Fruit fly (Drosophila melanogaster): Measurements from ENCODE around the gene Oat.

- TF ChIP-seq Xrp1 (GFP tag; IDR thresholded peaks at IDR 0.05): no peak
- TF ChIP-seq CG31441 (GFP tag; IDR thresholded peaks at IDR 0.05): peak; percentile 33; the same call in 1 of the 2 replicates
- no peak for TF ChIP-seq gsb (GFP tag; IDR thresholded peaks at IDR 0.05)
- TF ChIP-seq sna (GFP tag; IDR thresholded peaks at IDR 0.05; ENCODE audit: partially characterized antibody): no peak
- TF ChIP-seq bab2 (GFP tag; optimal IDR thresholded peaks at IDR 0.05): no peak
- TF ChIP-seq Awh (GFP tag; IDR thresholded peaks at IDR 0.05): 0 out of 2 replicates have a peak, but pooled peaks have one; percentile 33
- no peak for TF ChIP-seq CG3726 (GFP tag; IDR thresholded peaks at IDR 0.05)
- TF ChIP-seq gfzf (GFP tag; optimal IDR thresholded peaks at IDR 0.05): no peak
- TF ChIP-seq CG15601 (tag; optimal IDR thresholded peaks at IDR 0.05): peak; percentile 22
These were observed 44.5 kb upstream of the Oat start for dm6 chr3L:19694156-19694643.

Data from whole organism, embryonic.